Fruit fly (Drosophila melanogaster): ENCODE data around the gene osa.

osa gene

DNA sequence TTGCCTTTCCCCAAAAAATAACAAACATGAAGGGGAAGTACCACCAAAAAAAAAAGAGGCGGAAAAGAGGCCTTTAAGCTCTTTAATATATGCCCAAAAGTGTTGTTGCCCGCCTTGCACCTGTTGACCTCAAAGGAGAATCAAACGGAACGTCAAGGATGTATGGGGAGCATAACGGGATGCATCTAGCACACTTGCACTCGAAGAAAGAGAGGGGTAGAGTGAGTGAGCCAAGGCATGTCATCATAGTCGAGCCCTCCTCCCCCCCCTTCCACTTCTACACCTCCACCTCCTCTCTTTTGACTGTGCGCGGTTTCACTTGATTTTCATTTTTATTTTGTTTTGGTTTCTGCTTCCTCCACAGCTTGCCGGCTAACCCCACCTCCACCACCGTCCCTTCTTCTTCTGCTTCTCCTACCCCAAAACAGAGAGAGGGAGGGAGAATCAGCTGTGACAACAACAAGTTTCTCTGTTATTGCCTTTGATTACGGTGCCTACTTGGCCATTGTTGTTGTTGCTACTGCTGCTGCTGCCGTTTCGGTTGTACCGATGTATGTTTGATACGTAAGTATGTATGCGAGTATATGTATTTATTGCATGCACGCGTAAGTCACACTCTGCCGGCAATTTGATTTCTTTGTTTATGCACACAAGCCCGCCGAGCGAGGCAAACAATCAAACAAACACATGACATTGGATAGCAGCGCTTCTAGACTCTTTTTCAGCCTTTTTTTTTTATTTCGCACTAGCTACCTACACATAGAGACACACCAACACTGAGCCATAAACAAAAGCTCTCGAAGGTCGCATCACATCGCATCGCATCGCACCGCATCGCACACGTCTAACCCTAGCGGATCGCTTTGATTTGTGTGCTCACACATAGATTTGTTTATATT, 5.3 kb downstream of the osa start:
- TF ChIP-seq noc (tag; optimal IDR thresholded peaks at IDR 0.05): no peak

DNA sequence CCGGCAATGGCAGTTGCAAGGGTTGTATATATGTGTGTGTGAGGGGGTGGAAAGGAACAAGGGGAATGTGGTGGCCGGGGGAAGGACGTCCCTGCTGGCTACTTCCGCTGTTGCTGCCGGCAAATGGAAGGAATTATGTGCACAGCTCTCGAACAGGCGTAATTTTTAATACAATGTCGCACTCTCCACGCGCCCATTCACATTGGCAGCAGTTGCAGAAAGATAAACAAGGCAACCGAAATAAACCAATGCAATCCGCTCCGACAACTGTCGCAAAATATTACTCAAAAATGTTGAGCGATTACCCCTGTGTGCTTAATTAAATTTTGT, 6.5 kb downstream of the osa start:
- TF ChIP-seq noc (tag; optimal IDR thresholded peaks at IDR 0.05): no peak

DNA sequence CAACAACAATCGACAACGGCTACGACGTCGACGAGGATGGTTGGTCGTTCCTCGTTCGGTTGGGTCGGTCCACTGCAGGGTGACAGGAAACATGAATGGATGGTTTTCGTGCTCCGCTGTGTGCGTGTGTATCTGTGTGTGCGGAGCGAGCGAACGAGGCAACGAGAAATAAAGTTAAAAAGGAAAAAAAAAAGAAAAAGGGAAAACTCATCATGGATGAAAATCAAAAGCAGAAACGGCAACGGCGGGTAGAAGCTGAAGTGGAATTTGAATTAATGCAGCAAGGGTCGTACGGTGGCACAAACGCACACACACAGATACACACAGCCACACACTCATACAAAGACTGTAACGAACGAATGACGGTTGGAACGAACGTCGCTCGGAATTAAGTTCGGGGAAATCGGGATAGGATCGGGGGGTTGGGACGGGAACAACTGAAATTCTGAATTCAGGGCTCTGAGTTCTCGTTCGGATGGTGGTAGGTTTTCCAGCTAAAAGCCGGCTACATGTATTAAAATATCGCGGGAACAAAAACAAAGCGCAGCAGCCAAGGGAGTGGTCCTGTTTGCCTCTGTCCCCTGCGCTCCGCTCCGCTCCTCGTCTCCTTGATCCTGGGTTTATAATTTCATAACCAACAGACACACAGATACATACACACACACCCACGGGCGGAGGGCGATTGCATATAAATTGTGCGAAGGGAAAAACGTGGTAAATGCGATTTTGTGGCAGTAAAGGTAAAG, 7.1 kb downstream of the osa start:
- TF ChIP-seq noc (tag; optimal IDR thresholded peaks at IDR 0.05): no peak

DNA sequence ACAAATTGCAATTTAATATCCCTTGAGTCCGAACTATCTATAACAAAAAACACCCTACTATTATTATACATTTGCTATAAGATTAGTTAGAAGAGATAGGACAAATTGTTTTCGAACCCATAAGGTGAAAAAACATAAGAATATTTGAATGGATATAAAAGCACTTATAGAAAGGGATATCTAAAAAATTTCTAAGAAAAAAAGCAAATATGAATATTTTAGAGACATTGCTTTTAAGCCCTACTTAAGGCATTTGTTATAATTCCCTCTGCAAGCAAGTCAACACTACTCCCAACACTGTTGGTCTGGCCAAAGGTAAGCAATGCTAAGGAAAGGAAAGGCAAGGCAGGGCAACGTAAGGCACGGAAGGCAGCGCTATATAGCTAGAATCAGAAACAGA, 7.7 kb downstream of the osa start:
- no peak for TF ChIP-seq noc (tag; optimal IDR thresholded peaks at IDR 0.05)

DNA sequence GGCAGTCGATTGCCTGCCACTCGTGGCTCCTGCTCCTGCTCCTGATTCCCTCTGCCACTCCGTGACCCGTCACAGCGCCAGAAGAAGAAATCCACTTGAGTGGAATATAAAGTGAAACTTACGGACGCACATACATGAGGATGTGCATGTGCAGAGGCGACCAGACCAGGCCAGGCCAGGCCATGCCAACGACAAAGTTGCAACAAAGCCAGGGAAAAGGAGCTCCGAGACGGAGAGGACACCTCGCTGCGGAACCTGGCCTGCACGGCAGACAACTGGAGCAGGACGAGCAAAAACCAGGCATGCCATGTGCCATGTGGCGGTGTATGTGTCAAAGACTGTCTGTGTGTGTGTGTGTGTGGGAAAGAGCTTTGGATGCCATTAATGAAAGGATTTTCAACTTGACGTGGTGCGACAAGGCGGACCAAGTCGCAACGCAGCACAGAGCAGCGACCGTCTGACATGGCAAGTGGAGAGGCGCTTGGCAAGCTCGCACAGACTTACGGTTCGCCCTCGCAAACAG, 8.5 kb downstream of the osa start:
- no peak for TF ChIP-seq noc (tag; optimal IDR thresholded peaks at IDR 0.05)

DNA sequence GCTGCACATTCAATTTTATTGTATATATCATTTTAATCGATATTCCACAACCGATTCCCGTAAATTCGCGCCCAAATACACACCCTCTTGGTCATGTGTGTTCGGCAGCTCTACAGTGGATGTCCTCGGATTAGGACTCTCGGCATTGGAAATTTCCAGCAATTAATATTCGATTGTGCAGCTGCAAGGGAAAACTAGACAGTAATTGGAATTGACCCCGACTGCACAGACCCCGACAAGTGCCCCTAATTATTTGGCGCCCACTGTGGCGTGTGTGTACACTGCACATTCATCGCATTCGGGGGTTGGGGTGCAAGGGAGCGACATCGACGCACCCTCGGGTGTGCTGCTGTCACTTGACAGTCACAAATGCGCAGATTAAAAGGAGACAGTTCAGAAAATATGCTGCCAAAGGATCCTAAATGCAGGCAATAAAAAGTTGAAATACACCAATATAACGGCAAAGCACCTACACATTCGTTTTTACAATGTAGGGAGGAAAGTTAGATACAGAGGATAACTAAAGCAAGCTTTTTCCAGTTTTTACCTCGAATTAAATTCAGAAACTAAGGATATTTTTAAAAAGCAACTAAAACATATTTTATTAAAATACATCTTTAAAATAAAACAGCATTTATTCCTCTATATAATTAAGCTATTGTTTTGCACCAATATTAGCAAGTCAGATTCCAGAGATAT, 9.2 kb downstream of the osa start:
- TF ChIP-seq noc (tag; optimal IDR thresholded peaks at IDR 0.05): no peak

DNA sequence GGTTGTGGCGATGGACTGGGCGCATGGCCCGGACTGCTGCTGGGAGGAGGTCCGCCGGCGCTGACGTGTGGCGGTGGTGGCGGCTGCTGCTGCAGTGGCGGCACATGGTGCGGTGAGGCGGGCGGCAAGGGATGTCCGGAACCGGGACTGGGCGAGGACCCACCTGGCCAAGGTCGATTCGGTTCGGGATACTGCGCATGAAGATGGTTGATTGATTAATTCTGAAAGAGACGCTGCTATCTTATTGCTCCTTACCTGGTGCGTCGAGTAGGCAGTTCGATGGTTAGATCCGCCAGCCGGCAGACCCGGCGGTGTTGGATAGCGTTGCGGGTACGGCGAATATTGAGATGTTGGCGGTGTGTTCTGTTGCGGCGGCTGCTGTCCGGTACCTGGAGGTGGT, 10.4 kb downstream of the osa start:
- TF ChIP-seq noc (tag; optimal IDR thresholded peaks at IDR 0.05): no peak

DNA sequence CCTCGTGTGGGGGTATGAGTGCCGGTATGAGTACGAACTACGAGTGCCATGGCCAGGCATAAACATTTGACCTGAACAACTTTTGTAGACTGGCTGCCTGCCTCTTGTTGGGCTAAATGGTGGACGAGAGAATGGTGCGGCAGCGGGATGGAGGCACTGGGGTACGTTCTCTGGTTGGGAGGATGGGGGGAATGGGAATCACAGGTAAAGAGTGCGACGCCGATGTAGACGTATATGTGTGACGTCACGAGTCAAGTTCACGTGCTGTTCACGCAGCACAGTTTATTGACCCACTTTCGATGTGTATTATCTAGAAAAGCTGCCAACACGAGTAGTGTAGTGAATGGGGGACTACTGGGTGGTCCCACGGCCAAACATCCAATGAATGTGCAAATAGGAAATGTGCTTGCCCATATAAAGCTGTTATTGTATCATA, 11.2 kb downstream of the osa start:
- TF ChIP-seq noc (tag; optimal IDR thresholded peaks at IDR 0.05): no peak

DNA sequence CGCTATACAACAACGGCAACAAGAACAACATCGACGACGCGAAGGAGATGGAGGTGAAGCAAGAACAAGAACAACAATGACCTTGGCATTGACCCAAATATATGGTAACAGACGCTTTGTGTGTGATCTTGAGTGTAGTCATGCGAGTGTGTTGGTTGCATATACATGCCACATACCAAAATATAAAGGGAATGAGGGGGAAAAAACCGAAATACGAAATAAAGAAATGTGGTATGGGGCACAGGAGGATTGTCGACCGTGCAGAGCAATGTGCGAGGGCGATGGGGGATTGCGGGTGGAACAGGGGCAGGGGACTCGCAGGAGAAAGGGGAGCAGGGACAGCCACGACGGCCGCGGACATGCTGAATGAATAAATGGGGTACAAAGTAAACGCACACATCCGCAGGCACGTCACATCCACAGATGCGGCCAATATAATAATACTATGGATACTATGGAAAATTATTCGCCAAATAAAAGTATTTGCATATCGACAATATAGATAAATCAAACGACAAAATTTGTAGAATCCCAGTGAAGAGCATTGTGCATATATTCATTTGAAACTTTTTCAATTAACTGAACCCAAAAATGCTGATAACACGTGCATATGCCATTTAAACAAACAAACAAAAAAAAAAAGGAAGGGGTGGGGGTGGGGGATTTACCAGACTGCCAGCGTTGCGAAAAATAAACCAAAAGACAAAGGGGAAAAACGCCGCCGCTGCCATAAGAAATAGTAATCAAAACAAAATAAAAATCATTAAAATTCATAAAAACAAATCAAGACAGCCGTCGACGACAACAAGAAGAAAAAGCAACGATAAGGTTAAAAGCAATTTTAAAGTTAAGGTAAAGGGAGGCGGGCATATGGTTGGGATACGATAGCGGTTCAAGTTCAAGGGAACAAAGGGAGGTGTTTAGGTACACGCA, 12.0 kb downstream of the osa start:
- no peak for TF ChIP-seq noc (tag; optimal IDR thresholded peaks at IDR 0.05)

DNA sequence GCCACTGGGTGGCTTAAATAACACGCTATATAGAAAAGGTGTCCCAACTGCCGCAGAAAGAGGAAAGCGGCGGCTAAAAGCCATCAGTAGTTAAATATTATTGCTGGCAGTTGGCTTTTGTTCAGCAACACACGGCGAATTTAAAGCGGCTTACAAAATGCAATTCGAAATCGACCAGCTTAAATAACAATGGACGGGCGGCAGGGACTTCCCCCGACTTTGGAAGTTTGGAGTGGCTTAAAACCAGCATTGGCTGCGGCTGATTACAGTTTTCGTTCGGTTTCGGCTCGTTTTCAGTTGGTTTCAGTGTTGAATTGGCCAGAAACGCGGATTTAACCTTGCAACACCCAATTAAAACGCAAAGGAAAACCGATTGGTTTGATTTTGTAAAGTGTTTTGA, 13.0 kb downstream of the osa start:
- no peak for TF ChIP-seq noc (tag; optimal IDR thresholded peaks at IDR 0.05)

DNA sequence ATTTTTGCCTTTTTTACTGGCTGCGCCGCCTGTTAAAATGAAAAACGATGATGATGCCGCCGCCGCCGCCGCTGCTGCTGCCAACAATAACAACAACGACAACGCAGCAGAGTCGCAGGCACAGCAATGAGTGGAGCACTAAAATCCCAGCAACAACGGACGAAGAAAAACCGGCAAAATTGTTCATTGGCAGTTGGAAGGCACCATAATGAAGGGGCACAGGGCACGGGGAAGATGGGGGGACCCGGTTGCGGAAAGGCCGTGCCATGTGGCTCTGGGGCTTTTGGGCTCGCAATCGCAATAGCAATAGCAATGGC, 13.7 kb downstream of the osa start:
- TF ChIP-seq noc (tag; optimal IDR thresholded peaks at IDR 0.05): no peak

DNA sequence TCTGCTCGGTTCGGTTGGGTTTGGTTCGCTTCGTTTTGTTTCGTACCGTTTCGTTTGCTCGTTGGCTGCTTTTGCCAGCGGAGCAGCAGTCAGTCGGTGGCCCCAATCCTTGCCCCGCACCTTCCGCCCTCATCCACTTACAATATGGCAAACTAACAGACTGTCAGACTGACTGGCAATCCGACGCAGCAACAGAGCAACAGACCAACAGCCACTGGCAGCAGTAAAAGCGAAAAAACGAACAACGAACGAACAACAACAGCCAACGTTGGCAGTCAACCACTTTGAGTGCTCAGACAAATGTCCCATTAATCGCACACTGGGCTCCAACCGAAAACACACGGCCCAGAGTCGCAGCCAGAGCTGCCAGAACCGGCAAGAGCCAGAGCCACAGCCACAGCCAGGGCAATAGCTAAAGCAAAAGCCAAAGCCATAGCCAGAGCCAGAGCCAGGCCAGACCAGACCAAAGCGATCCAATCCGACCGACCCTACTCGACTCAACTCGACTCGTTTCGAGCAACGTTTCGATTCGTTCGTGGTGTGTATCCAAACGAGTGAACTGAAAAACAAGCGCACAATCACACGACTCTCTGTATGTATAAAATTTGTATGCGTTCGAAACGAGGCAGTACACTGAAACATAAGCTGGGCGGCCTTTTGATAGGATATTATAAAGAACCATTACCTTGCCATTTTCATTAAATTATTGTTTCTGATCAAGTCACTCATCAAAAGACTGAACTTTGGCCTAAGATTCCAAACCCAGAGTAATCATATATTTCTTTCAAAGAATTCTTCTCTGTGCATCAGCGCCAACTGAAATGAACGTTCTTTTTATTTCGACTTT, 14.2 kb downstream of the osa start:
- peak; percentile 98 for TF ChIP-seq noc (tag; optimal IDR thresholded peaks at IDR 0.05)

DNA sequence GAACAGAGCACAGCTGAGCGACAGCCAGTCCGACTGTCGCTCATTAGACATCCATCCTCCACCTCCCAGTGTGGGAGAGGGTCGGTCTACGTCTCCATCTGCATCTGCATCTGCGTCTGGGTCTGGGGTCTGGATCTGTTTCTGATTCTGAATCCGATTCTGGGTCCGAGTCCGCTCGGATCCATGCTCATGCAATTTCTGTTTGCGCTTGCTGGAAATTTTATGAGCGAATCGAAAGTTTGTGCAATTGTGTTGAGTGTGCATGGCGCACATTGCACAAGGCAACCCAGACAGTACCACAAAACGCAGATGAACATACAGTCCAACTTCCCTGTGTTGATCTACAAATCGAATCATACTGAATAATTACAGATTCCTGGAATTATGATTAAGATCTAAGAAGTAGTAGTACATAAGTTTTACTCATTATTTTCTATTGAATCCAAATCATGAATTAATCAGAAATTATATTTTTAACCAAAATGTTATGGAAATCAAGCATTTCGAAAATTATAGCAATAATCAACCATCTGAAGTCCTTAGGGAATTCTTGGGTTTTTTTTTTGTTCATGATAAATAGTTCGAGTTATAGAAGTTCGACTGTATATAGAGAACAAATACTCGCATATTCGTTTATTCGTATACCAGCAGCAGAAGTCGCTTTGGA, 15.0 kb downstream of the osa start:
- TF ChIP-seq noc (tag; optimal IDR thresholded peaks at IDR 0.05): no peak
